Fruit fly (Drosophila melanogaster) whole organism, embryonic: ENCODE measurements around the gene PH4alphaNE2.

ENCODE experiments used
- Atf-2 ChIP-seq: fragments of 200-800 bp; sonication (Bioruptor generic); optimal IDR thresholded peaks from 2 replicates; lab custom pipeline; 2016; ENCODE audit warnings: missing biosample characterization, missing genetic modification characterization
- Awh ChIP-seq: fragments of 200-800 bp; sonication (Bioruptor generic); IDR thresholded peaks from 2 replicates; pipeline ENCODE4, ENCODE4 v1.3.6; 2022; ENCODE audit warnings: missing biosample characterization, missing genetic modification characterization
- Bteb2 ChIP-seq: fragments of 200-800 bp; sonication (Bioruptor generic); optimal IDR thresholded peaks from 2 replicates; lab custom pipeline; 2016; ENCODE audit warnings: missing biosample characterization, missing genetic modification characterization
- CG10543 ChIP-seq: fragments of 200-800 bp; sonication (Bioruptor generic); optimal IDR thresholded peaks from 3 replicates; lab custom pipeline; 2017; ENCODE audit warnings: missing biosample characterization, mild to moderate bottlenecking, missing genetic modification characterization, moderate library complexity
- CG11093 ChIP-seq: fragments of 200-800 bp; sonication (Bioruptor generic); IDR thresholded peaks from 3 replicates; pipeline ENCODE4 v1.3.6; 2022; ENCODE audit warnings: missing biosample characterization, missing genetic modification characterization
- CG1233 ChIP-seq: fragments of 200-800 bp; sonication (Bioruptor generic); optimal IDR thresholded peaks from 4 replicates; lab custom pipeline; 2018; ENCODE audit warnings: missing biosample characterization, mild to moderate bottlenecking, missing genetic modification characterization
- CG13287 ChIP-seq: fragments of 200-800 bp; sonication (Bioruptor generic); IDR thresholded peaks from 2 replicates; pipeline ENCODE4 v1.3.6; 2022; ENCODE audit warnings: missing biosample characterization, missing genetic modification characterization; ENCODE audit not compliant: partially characterized antibody
- CG13624 ChIP-seq: fragments of 200-800 bp; sonication (Bioruptor generic); optimal IDR thresholded peaks from 2 replicates; lab custom pipeline; 2016; ENCODE audit warnings: missing biosample characterization, missing genetic modification characterization
- CG13894 ChIP-seq: fragments of 200-800 bp; sonication (Bioruptor generic); optimal IDR thresholded peaks from 3 replicates; lab custom pipeline; 2018; ENCODE audit warnings: missing biosample characterization, mild to moderate bottlenecking, missing genetic modification characterization, moderate library complexity
- CG14860 ChIP-seq: fragments of 200-800 bp; sonication (Bioruptor generic); IDR thresholded peaks from 3 replicates; pipeline ENCODE4 v1.3.6; 2022; ENCODE audit warnings: missing biosample characterization, missing genetic modification characterization; ENCODE audit not compliant: partially characterized antibody
- CG16815 ChIP-seq: fragments of 200-800 bp; sonication (Bioruptor generic); optimal IDR thresholded peaks from 3 replicates; lab custom pipeline; 2017; ENCODE audit warnings: missing biosample characterization, mild to moderate bottlenecking, missing genetic modification characterization
- CG17359 ChIP-seq: fragments of 200-800 bp; sonication (Bioruptor generic); optimal IDR thresholded peaks from 3 replicates; lab custom pipeline; 2018; ENCODE audit warnings: missing biosample characterization, mild to moderate bottlenecking, missing genetic modification characterization, moderate library complexity
- CG1832 ChIP-seq: fragments of 200-800 bp; sonication (Bioruptor generic); optimal IDR thresholded peaks from 2 replicates; lab custom pipeline; 2017; ENCODE audit warnings: missing biosample characterization, mild to moderate bottlenecking, missing genetic modification characterization, inconsistent platforms
- CG2875 ChIP-seq: fragments of 200-800 bp; sonication (Bioruptor generic); optimal IDR thresholded peaks from 2 replicates; lab custom pipeline; 2017; ENCODE audit warnings: missing biosample characterization, mild to moderate bottlenecking, missing genetic modification characterization, missing genetic modification reagents
- CG3065 ChIP-seq: fragments of 200-800 bp; sonication (Bioruptor generic); optimal IDR thresholded peaks from 2 replicates; lab custom pipeline; 2016; ENCODE audit warnings: missing biosample characterization, missing genetic modification characterization
- CG4854 ChIP-seq: fragments of 200-800 bp; sonication (Bioruptor generic); optimal IDR thresholded peaks from 2 replicates; lab custom pipeline; 2016; ENCODE audit warnings: missing biosample characterization, missing genetic modification characterization, inconsistent platforms
- CG8478 ChIP-seq: fragments of >200 bp; optimal IDR thresholded peaks from 2 replicates; lab custom pipeline; 2018
- E2f2 ChIP-seq: fragments of 200-800 bp; sonication (Bioruptor generic); IDR thresholded peaks from 2 replicates; pipeline ENCODE4 v1.3.6; 2022; ENCODE audit warnings: missing biosample characterization, missing genetic modification characterization
- Ets97D ChIP-seq: fragments of 200-800 bp; sonication (Bioruptor generic); optimal IDR thresholded peaks from 3 replicates; lab custom pipeline; 2016; ENCODE audit warnings: missing biosample characterization, missing genetic modification characterization
- Gug ChIP-seq: fragments of 200-800 bp; sonication (Bioruptor generic); IDR thresholded peaks from 4 replicates; pipeline ENCODE4 v1.3.6; 2022; ENCODE audit warnings: missing biosample characterization, missing genetic modification characterization
- Hand ChIP-seq: fragments of 200-800 bp; sonication (Bioruptor generic); optimal IDR thresholded peaks from 2 replicates; lab custom pipeline; 2017; ENCODE audit warnings: mild to moderate bottlenecking, missing biosample characterization, missing genetic modification reagents, missing genetic modification characterization
- Lim3 ChIP-seq: fragments of 200-800 bp; sonication (Bioruptor generic); IDR thresholded peaks from 2 replicates; pipeline ENCODE4 v1.3.6; 2022; ENCODE audit warnings: missing biosample characterization, missing genetic modification characterization
- Mad ChIP-seq: fragments of 200-800 bp; sonication (Bioruptor generic); optimal IDR thresholded peaks from 2 replicates; lab custom pipeline; 2016; ENCODE audit warnings: missing biosample characterization, missing genetic modification characterization
- Med ChIP-seq: fragments of 200-800 bp; sonication (Bioruptor generic); peaks from one replicate; lab custom pipeline; 2016; ENCODE audit warnings: missing biosample characterization, missing genetic modification characterization, mild to moderate bottlenecking, inconsistent platforms, moderate library complexity
- Meics ChIP-seq: fragments of 200-800 bp; sonication (Bioruptor generic); optimal IDR thresholded peaks from 2 replicates; lab custom pipeline; 2017; ENCODE audit warnings: missing biosample characterization, mild to moderate bottlenecking, missing genetic modification characterization
- Myb ChIP-seq: fragments of 200-800 bp; sonication (Bioruptor generic); optimal IDR thresholded peaks from 2 replicates; lab custom pipeline; 2016; ENCODE audit warnings: missing biosample characterization, missing genetic modification characterization
- NFAT ChIP-seq: fragments of 200-800 bp; sonication (Bioruptor generic); IDR thresholded peaks from 2 replicates; pipeline ENCODE4 v1.3.6; 2022; ENCODE audit warnings: missing biosample characterization, missing genetic modification characterization
- NK7.1 ChIP-seq: fragments of 200-800 bp; sonication (Bioruptor generic); optimal IDR thresholded peaks from 3 replicates; lab custom pipeline; 2016; ENCODE audit warnings: missing biosample characterization, missing genetic modification characterization
- Optix ChIP-seq: fragments of 200-800 bp; sonication (Bioruptor generic); IDR thresholded peaks from 3 replicates; pipeline ENCODE4 v1.3.6; 2022; ENCODE audit warnings: missing biosample characterization, missing genetic modification characterization
- Ravus ChIP-seq: fragments of 200-800 bp; sonication (Bioruptor generic); IDR thresholded peaks from 2 replicates; pipeline ENCODE4 v1.3.6; 2022; ENCODE audit warnings: missing biosample characterization, missing genetic modification characterization
- Sry-β ChIP-seq: fragments of 200-800 bp; sonication (Bioruptor generic); optimal IDR thresholded peaks from 2 replicates; lab custom pipeline; 2018; ENCODE audit warnings: missing biosample characterization, mild to moderate bottlenecking, missing genetic modification characterization, moderate library complexity
- ci ChIP-seq: fragments of 200-800 bp; sonication (Bioruptor generic); IDR thresholded peaks from 3 replicates; pipeline ENCODE4 v1.3.6; 2022; ENCODE audit warnings: missing biosample characterization, missing genetic modification characterization
- corto ChIP-seq: fragments of 200-800 bp; sonication (Bioruptor generic); optimal IDR thresholded peaks from 2 replicates; lab custom pipeline; 2016; ENCODE audit warnings: missing biosample characterization, mild to moderate bottlenecking, missing genetic modification characterization, moderate library complexity
- dm ChIP-seq: fragments of 200-800 bp; sonication (Bioruptor generic); optimal IDR thresholded peaks from 3 replicates; lab custom pipeline; 2016; ENCODE audit warnings: missing biosample characterization, missing genetic modification characterization
- gcm ChIP-seq: fragments of 200-800 bp; sonication (Bioruptor generic); optimal IDR thresholded peaks from 2 replicates; lab custom pipeline; 2019; ENCODE audit warnings: missing biosample characterization, mild to moderate bottlenecking, missing genetic modification characterization, moderate library complexity
- grn ChIP-seq: fragments of 200-800 bp; sonication (Bioruptor generic); optimal IDR thresholded peaks from 3 replicates; lab custom pipeline; 2017; ENCODE audit warnings: missing biosample characterization, missing genetic modification characterization
- lab ChIP-seq: fragments of 200-800 bp; sonication (Bioruptor generic); optimal IDR thresholded peaks from 3 replicates; lab custom pipeline; 2017; ENCODE audit warnings: missing biosample characterization, missing genetic modification characterization, mild to moderate bottlenecking, moderate library complexity, missing genetic modification reagents
- luna ChIP-seq: fragments of 200-800 bp; sonication (Bioruptor generic); optimal IDR thresholded peaks from 2 replicates; lab custom pipeline; 2016; ENCODE audit warnings: missing biosample characterization, missing genetic modification characterization
- mirr ChIP-seq: fragments of 200-800 bp; sonication (Bioruptor generic); optimal IDR thresholded peaks from 3 replicates; lab custom pipeline; 2018; ENCODE audit warnings: missing biosample characterization, mild to moderate bottlenecking, missing genetic modification characterization
- mld ChIP-seq: fragments of 200-800 bp; sonication (Bioruptor generic); IDR thresholded peaks from 3 replicates; pipeline ENCODE4 v1.3.6; 2022; ENCODE audit warnings: missing biosample characterization, missing genetic modification characterization; ENCODE audit not compliant: partially characterized antibody
- nom ChIP-seq: fragments of 200-800 bp; sonication (Bioruptor generic); optimal IDR thresholded peaks from 2 replicates; lab custom pipeline; 2017; ENCODE audit warnings: missing biosample characterization, missing genetic modification characterization, mild to moderate bottlenecking, moderate library complexity, missing genetic modification reagents
- onecut ChIP-seq: fragments of 200-800 bp; sonication (Bioruptor generic); IDR thresholded peaks from 2 replicates; pipeline ENCODE4 v1.3.6; 2022; ENCODE audit warnings: missing biosample characterization, missing genetic modification characterization
- pb ChIP-seq: fragments of 200-800 bp; sonication (Bioruptor generic); optimal IDR thresholded peaks from 3 replicates; lab custom pipeline; 2016; ENCODE audit warnings: missing biosample characterization, missing genetic modification characterization
- pho ChIP-seq: fragments of 200-800 bp; sonication (Bioruptor generic); optimal IDR thresholded peaks from 2 replicates; lab custom pipeline; 2016; ENCODE audit warnings: missing biosample characterization, missing genetic modification characterization
- scrt ChIP-seq: fragments of 200-800 bp; sonication (Bioruptor generic); optimal IDR thresholded peaks from 2 replicates; lab custom pipeline; 2018; ENCODE audit warnings: missing biosample characterization, mild to moderate bottlenecking, missing genetic modification characterization, moderate library complexity
- sens ChIP-seq: fragments of 200-800 bp; sonication (Bioruptor generic); peaks from one replicate; lab custom pipeline; 2016; ENCODE audit warnings: missing biosample characterization, missing genetic modification characterization
- sim ChIP-seq: fragments of 200-800 bp; sonication (Bioruptor generic); IDR thresholded peaks from 2 replicates; pipeline ENCODE4 v1.3.6; 2022; ENCODE audit warnings: missing biosample characterization, missing genetic modification characterization
- tgo ChIP-seq: fragments of 200-800 bp; sonication (Bioruptor generic); IDR thresholded peaks from 3 replicates; pipeline ENCODE4 v1.3.6; 2022; ENCODE audit warnings: missing biosample characterization, missing genetic modification characterization
- tup ChIP-seq: fragments of 200-800 bp; sonication (Bioruptor generic); optimal IDR thresholded peaks from 2 replicates; lab custom pipeline; 2016; ENCODE audit warnings: missing biosample characterization, mild to moderate bottlenecking, missing genetic modification characterization, moderate library complexity

The PH4alphaNE2 gene

DNA sequence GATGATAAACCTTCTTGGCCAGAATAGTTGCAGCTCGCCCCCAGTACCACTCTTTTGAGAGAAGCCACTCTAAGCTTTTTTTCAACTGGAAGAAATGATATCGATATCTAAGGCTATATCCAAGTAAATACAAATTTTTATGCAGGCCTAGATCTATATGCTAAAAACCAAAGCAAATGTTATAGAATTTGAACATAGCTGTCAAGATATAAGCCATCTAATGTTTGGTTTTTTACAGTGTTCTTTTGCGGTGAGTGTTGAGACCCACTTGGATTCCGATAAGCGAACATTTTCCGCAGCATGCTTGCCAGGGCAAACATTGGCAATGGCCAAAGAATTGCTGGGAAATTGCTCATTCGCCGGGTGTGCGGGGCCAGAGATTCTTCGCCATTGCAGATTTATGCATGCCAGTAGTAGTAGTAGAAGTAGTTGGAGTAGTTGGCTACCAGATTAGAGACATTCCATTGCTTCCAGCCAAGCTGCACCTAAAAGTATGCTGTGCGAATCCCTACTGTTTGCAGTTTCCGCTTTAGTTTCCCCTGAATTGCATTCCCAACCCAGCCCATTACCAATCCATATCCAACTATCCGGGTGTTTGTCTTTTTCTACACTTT, 16.8 kb upstream of the PH4alphaNE2 start:
- TF ChIP-seq Ets97D (GFP tag; lab: Kevin White, UChicago), result no peak
- no peak for TF ChIP-seq Awh (GFP tag; lab: Robert Waterston, UW)
- 0 out of 3 replicates have a peak, but pooled peaks have one; percentile 28 for TF ChIP-seq ci (GFP tag; lab: Robert Waterston, UW)
- TF ChIP-seq Med (GFP tag; lab: Kevin White, UChicago), result peak; percentile 52
- no peak for TF ChIP-seq Gug (GFP tag; lab: Robert Waterston, UW)
- no peak for TF ChIP-seq CG13624 (GFP tag; lab: Kevin White, UChicago)
- no peak for TF ChIP-seq tgo
- no peak for TF ChIP-seq pho (GFP tag; lab: Kevin White, UChicago)
- peak; percentile 56 for TF ChIP-seq sens (GFP tag; lab: Kevin White, UChicago)
- peak; percentile 24 for TF ChIP-seq CG8478
- no peak for TF ChIP-seq CG1233

DNA sequence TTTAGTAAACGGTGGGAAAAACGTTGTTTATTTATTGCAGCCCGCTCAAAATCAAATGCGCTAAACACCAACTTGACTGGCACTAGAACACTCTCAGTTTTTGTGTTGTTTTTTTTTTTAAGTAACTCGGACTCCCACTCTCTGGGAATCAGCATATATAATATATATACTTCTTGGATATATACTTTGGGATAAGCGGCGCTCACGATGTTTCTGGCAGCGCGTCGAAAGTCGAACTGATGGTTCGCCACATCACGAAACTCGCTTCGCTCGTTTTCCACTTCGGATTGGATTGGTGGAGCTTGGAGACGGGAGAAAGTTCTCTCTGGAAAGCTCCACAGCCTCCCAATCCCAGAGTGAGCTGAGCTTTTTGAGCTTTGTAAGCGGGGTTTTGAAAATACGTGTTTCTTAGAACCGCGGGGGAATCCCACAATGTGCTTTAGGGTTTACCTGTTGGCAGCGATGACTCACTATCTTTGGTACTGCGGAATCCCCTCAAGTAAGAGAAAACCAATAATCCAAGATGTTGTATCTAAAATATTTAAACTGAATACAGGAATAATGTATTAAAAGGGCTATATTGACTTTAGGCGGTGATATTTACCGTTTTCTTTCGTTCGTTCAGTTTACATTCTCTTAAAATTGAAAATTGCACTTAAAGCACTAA, 14.9 kb upstream of the PH4alphaNE2 start, which contains the start of gene jdp:
Gene jdp (minus strand): TSS at position 239 of the 667 bp plus-strand sequence.
- no peak for TF ChIP-seq Meics (GFP tag; lab: Kevin White, UChicago)
- no peak for TF ChIP-seq sim (GFP tag; lab: Robert Waterston, UW)
- TF ChIP-seq corto (GFP tag; lab: Kevin White, UChicago), result peak; percentile 8
- no peak for TF ChIP-seq CG14860
- TF ChIP-seq CG4854 (GFP tag; lab: Kevin White, UChicago), result no peak
- no peak for TF ChIP-seq gcm (GFP tag; lab: Kevin White, UChicago)
- TF ChIP-seq nom, result peak; percentile 41
- peak; percentile 20; the same call in 1 of the 2 replicates for TF ChIP-seq CG13287 (GFP tag; lab: Robert Waterston, UW)
- no peak for TF ChIP-seq grn (GFP tag; lab: Kevin White, UChicago)
- peak; percentile 35; the same call in 1 of the 2 replicates for TF ChIP-seq NFAT
- no peak for TF ChIP-seq mld
- TF ChIP-seq Bteb2 (GFP tag; lab: Kevin White, UChicago), result no peak
- no peak for TF ChIP-seq Mad (GFP tag; lab: Kevin White, UChicago)
- no peak for TF ChIP-seq tup (GFP tag; lab: Kevin White, UChicago)
- no peak for TF ChIP-seq Ravus
- no peak for TF ChIP-seq Lim3 (GFP tag; lab: Robert Waterston, UW)
- peak; percentile 27; the same call in 1 of the 2 replicates for TF ChIP-seq E2f2 (GFP tag; lab: Robert Waterston, UW)
- TF ChIP-seq CG13894, result peak; percentile 90
- peak; percentile 42 for TF ChIP-seq scrt
- no peak for TF ChIP-seq Atf-2
- no peak for TF ChIP-seq CG17359 (tag; lab: Kevin White, UChicago)
- peak; percentile 36 for TF ChIP-seq Myb (GFP tag; lab: Kevin White, UChicago)
- TF ChIP-seq pb (GFP tag; lab: Kevin White, UChicago), result no peak
- TF ChIP-seq CG11093 (GFP tag; lab: Robert Waterston, UW), result no peak
- no peak for TF ChIP-seq onecut (GFP tag; lab: Robert Waterston, UW)
- no peak for TF ChIP-seq CG1832 (GFP tag; lab: Kevin White, UChicago)
- TF ChIP-seq luna (GFP tag; lab: Kevin White, UChicago), result no peak
- peak; percentile 15 for TF ChIP-seq lab (GFP tag; lab: Kevin White, UChicago)
- TF ChIP-seq mirr (GFP tag; lab: Kevin White, UChicago), result peak; percentile 2
- peak; percentile 17 for TF ChIP-seq CG10543 (GFP tag; lab: Kevin White, UChicago)
- TF ChIP-seq Optix (GFP tag; lab: Robert Waterston, UW), result no peak
- no peak for TF ChIP-seq CG2875 (GFP tag; lab: Kevin White, UChicago)
- no peak for TF ChIP-seq Sry-β (GFP tag; lab: Kevin White, UChicago)
- TF ChIP-seq CG3065 (GFP tag; lab: Kevin White, UChicago), result no peak
- no peak for TF ChIP-seq dm
- TF ChIP-seq NK7.1 (GFP tag; lab: Kevin White, UChicago), result no peak
- TF ChIP-seq CG16815, result no peak
- TF ChIP-seq Hand (GFP tag; lab: Kevin White, UChicago), result peak; percentile 6
